Fruit fly (Drosophila melanogaster) whole organism, prepupa: Measurements from ENCODE around the gene Inx2.

ENCODE experiments used
- CG11294 ChIP-seq: fragments of 200-800 bp; sonication (Bioruptor generic); IDR thresholded peaks from 2 replicates; pipeline ENCODE4 v1.3.6; 2022; ENCODE audit warnings: missing biosample characterization, missing genetic modification characterization
- CG11762 ChIP-seq: fragments of 200-800 bp; sonication (Bioruptor generic); optimal IDR thresholded peaks from 3 replicates; lab custom pipeline; 2016; ENCODE audit warnings: missing biosample characterization, missing genetic modification characterization; ENCODE audit not compliant: insufficient read depth
- CG11902 ChIP-seq: fragments of 200-800 bp; sonication (Bioruptor generic); optimal IDR thresholded peaks from 3 replicates; lab custom pipeline; 2016; ENCODE audit warnings: missing biosample characterization, missing genetic modification characterization
- CG15336 ChIP-seq: fragments of 200-800 bp; sonication (Bioruptor generic); IDR thresholded peaks from 2 replicates; pipeline ENCODE4 v1.3.6; 2022; ENCODE audit warnings: missing biosample characterization, missing genetic modification characterization
- CG16779 ChIP-seq: fragments of 200-800 bp; sonication (Bioruptor generic); optimal IDR thresholded peaks from 3 replicates; lab custom pipeline; 2017; ENCODE audit warnings: missing biosample characterization, mild to moderate bottlenecking, missing genetic modification characterization
- CG32006 ChIP-seq: fragments of 200-800 bp; sonication (Bioruptor generic); optimal IDR thresholded peaks from 3 replicates; lab custom pipeline; 2017; ENCODE audit warnings: missing biosample characterization, mild to moderate bottlenecking, missing genetic modification characterization
- CG4318 ChIP-seq: fragments of 200-800 bp; sonication (Bioruptor generic); optimal IDR thresholded peaks from 3 replicates; lab custom pipeline; 2017; ENCODE audit warnings: missing biosample characterization, mild to moderate bottlenecking, missing genetic modification characterization
- Eip75B ChIP-seq: fragments of 200-800 bp; sonication (Bioruptor generic); optimal IDR thresholded peaks from 3 replicates; lab custom pipeline; 2016; ENCODE audit warnings: missing biosample characterization, missing genetic modification characterization
- Gug ChIP-seq: fragments of 200-800 bp; sonication (Bioruptor generic); IDR thresholded peaks from 2 replicates; pipeline ENCODE4 v1.3.6; 2022; ENCODE audit warnings: missing biosample characterization, missing genetic modification characterization
- cyc ChIP-seq: fragments of 200-800 bp; sonication (Bioruptor generic); optimal IDR thresholded peaks from 3 replicates; lab custom pipeline; 2016; ENCODE audit warnings: missing biosample characterization, missing genetic modification characterization
- dac ChIP-seq: fragments of 200-800 bp; sonication (Bioruptor generic); optimal IDR thresholded peaks from 2 replicates; lab custom pipeline; 2017; ENCODE audit warnings: missing biosample characterization, mild to moderate bottlenecking, missing genetic modification characterization
- dsx ChIP-seq: fragments of 200-800 bp; optimal IDR thresholded peaks from 3 replicates; lab custom pipeline; 2019; ENCODE audit warnings: missing biosample characterization, mild to moderate bottlenecking, missing genetic modification characterization, moderate library complexity; ENCODE audit not compliant: poor library complexity, severe bottlenecking
- fd85E ChIP-seq: fragments of 200-800 bp; sonication (Bioruptor generic); optimal IDR thresholded peaks from 3 replicates; lab custom pipeline; 2016; ENCODE audit warnings: missing biosample characterization, missing genetic modification characterization

DNA sequence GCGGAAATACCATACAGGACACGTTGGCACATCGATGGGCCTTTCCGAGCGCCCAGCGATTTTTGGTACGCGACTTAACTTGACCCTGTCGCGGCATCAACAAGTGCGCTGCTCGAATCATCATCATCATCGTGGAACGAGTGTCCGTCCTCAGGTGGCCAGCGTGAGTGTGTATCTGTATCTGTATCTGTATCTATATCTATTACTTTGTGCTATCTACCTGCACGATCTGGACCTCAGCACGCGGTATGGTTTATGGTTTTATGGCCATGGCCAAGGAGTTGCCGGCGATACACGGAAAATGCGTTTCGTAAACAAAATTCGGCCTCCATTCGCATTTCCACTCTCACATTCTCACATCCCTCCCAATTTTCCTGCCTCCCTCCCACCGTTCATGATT lies 38.6 kb downstream of the Inx2 start:
- no peak for TF ChIP-seq dac (GFP tag; lab: Kevin White, UChicago)
- TF ChIP-seq dsx (GFP tag; lab: Kevin White, UChicago), result no peak
- TF ChIP-seq Gug, result no peak
- no peak for TF ChIP-seq CG11294 (GFP tag; lab: Robert Waterston, UW)
- no peak for TF ChIP-seq CG32006 (GFP tag; lab: Kevin White, UChicago)
- TF ChIP-seq cyc, result no peak
- no peak for TF ChIP-seq CG4318 (GFP tag; lab: Kevin White, UChicago)
- TF ChIP-seq Eip75B (GFP tag; lab: Kevin White, UChicago), result no peak
- no peak for TF ChIP-seq fd85E (GFP tag; lab: Kevin White, UChicago)
- TF ChIP-seq CG16779 (tag; lab: Kevin White, UChicago), result no peak
- no peak for TF ChIP-seq CG11762 (GFP tag; lab: Kevin White, UChicago)
- no peak for TF ChIP-seq CG11902
- no peak for TF ChIP-seq CG15336
